Worm (Caenorhabditis elegans) whole organism, L3 larva: ENCODE measurements around the gene lips-12.

ENCODE experiments used
- R02D3.7 ChIP-seq: fragments of 150-350 bp; optimal IDR thresholded peaks from 2 replicates; lab custom pipeline; 2014; ENCODE audit warnings: missing biosample characterization, missing genetic modification characterization
- ZK546.5 ChIP-seq: sonication (generic microtip); optimal IDR thresholded peaks from 2 replicates; lab custom pipeline; 2017; ENCODE audit warnings: missing biosample characterization, missing genetic modification characterization
- aly-2 ChIP-seq: fragments of 150-350 bp; optimal IDR thresholded peaks from 2 replicates; lab custom pipeline; 2014; ENCODE audit warnings: missing biosample characterization, missing genetic modification characterization
- ama-1 ChIP-seq: fragments of 150-350 bp; optimal IDR thresholded peaks from 2 replicates; lab custom pipeline; 2018
- ceh-16 ChIP-seq: sonication (generic microtip); optimal IDR thresholded peaks from 2 replicates; lab custom pipeline; 2017; ENCODE audit warnings: missing biosample characterization, missing genetic modification characterization
- ceh-28 ChIP-seq: fragments of 150-350 bp; optimal IDR thresholded peaks from 2 replicates; lab custom pipeline; 2014; ENCODE audit warnings: missing biosample characterization, missing genetic modification reagents, missing genetic modification characterization
- ceh-82 ChIP-seq: fragments of 150-350 bp; optimal IDR thresholded peaks from 2 replicates; lab custom pipeline; 2014; ENCODE audit warnings: missing biosample characterization, missing genetic modification characterization
- daf-12 ChIP-seq: fragments of 150-350 bp; optimal IDR thresholded peaks from 2 replicates; lab custom pipeline; 2014; ENCODE audit warnings: missing biosample characterization, missing genetic modification reagents, missing genetic modification characterization
- egl-27 ChIP-seq: sonication (generic microtip); optimal IDR thresholded peaks from 4 replicates; lab custom pipeline; 2017; ENCODE audit warnings: missing biosample characterization, missing genetic modification reagents, missing genetic modification characterization
- elt-2 ChIP-seq: sonication (generic microtip); optimal IDR thresholded peaks from 2 replicates; lab custom pipeline; 2016; ENCODE audit warnings: missing genetic modification reagents, mild to moderate bottlenecking, missing genetic modification characterization, missing compliant biosample characterization
- eor-1 ChIP-seq, 2 experiments: fragments of 150-350 bp; optimal IDR thresholded peaks; 2 replicates each; lab custom pipeline; 2014 to 2018; ENCODE audit warnings: missing biosample characterization in 2 of 2, missing genetic modification characterization in 2 of 2
- fkh-10 ChIP-seq: sonication (generic microtip); optimal IDR thresholded peaks from 2 replicates; lab custom pipeline; 2017; ENCODE audit warnings: missing biosample characterization, missing genetic modification reagents, missing genetic modification characterization
- fkh-2 ChIP-seq: fragments of 150-350 bp; optimal IDR thresholded peaks from 2 replicates; lab custom pipeline; 2014; ENCODE audit warnings: missing biosample characterization, missing genetic modification reagents, missing genetic modification characterization
- jun-1 ChIP-seq: fragments of 150-350 bp; optimal IDR thresholded peaks from 2 replicates; lab custom pipeline; 2014; ENCODE audit warnings: missing biosample characterization, missing genetic modification reagents, missing genetic modification characterization
- lin-15B ChIP-seq: fragments of 150-350 bp; optimal IDR thresholded peaks from 2 replicates; lab custom pipeline; 2014; ENCODE audit warnings: missing biosample characterization, missing genetic modification characterization
- lin-39 ChIP-seq: fragments of 150-350 bp; optimal IDR thresholded peaks from 2 replicates; lab custom pipeline; 2018; ENCODE audit warnings: missing biosample characterization, missing genetic modification reagents, missing genetic modification characterization
- lsy-12 ChIP-seq: sonication (generic microtip); optimal IDR thresholded peaks from 2 replicates; lab custom pipeline; 2016; ENCODE audit warnings: mild to moderate bottlenecking, missing genetic modification characterization, missing compliant biosample characterization
- mml-1 ChIP-seq: fragments of 150-350 bp; sonication (generic microtip); optimal IDR thresholded peaks from 3 replicates; lab custom pipeline; 2014; ENCODE audit warnings: missing biosample characterization, missing genetic modification characterization
- nfya-1 ChIP-seq: sonication (generic microtip); optimal IDR thresholded peaks from 2 replicates; lab custom pipeline; 2017; ENCODE audit warnings: missing genetic modification characterization, mild to moderate bottlenecking, missing compliant biosample characterization, antibody characterized with exemption, moderate library complexity; ENCODE audit not compliant: insufficient read depth
- nhr-12 ChIP-seq: fragments of 150-350 bp; optimal IDR thresholded peaks from 2 replicates; lab custom pipeline; 2014; ENCODE audit warnings: missing biosample characterization, missing genetic modification characterization
- nhr-28 ChIP-seq: fragments of 150-350 bp; optimal IDR thresholded peaks from 2 replicates; lab custom pipeline; 2014; ENCODE audit warnings: missing biosample characterization, missing genetic modification characterization
- nhr-76 ChIP-seq: fragments of 150-350 bp; sonication (generic microtip); optimal IDR thresholded peaks from 5 replicates; lab custom pipeline; 2014; ENCODE audit warnings: missing biosample characterization, missing genetic modification characterization
- pha-4 ChIP-seq: fragments of 150-350 bp; optimal IDR thresholded peaks from 2 replicates; lab custom pipeline; 2014; ENCODE audit warnings: missing biosample characterization, missing genetic modification reagents, missing genetic modification characterization
- pqm-1 ChIP-seq: fragments of 150-350 bp; optimal IDR thresholded peaks from 2 replicates; lab custom pipeline; 2017; ENCODE audit warnings: missing biosample characterization, missing genetic modification characterization, inconsistent platforms
- skn-1 ChIP-seq: fragments of 150-350 bp; optimal IDR thresholded peaks from 2 replicates; lab custom pipeline; 2014; ENCODE audit warnings: missing biosample characterization, missing genetic modification characterization
- tbx-2 ChIP-seq: sonication (generic microtip); optimal IDR thresholded peaks from 2 replicates; lab custom pipeline; 2016; ENCODE audit warnings: mild to moderate bottlenecking, missing genetic modification characterization, missing compliant biosample characterization
- unc-62 ChIP-seq: fragments of 150-350 bp; sonication (generic microtip); optimal IDR thresholded peaks from 4 replicates; lab custom pipeline; 2014; ENCODE audit warnings: missing biosample characterization, missing genetic modification reagents, missing genetic modification characterization
- ztf-11 ChIP-seq: fragments of 150-350 bp; optimal IDR thresholded peaks from 2 replicates; lab custom pipeline; 2014; ENCODE audit warnings: missing biosample characterization, missing genetic modification characterization

lips-12 gene

ce11 chrII:1131821-1132220 lies 17.8 kb upstream of the lips-12 start:
- TF ChIP-seq tbx-2 (tag; lab: Kevin White, UChicago) (no peak), pha-4 (no peak)

DNA sequence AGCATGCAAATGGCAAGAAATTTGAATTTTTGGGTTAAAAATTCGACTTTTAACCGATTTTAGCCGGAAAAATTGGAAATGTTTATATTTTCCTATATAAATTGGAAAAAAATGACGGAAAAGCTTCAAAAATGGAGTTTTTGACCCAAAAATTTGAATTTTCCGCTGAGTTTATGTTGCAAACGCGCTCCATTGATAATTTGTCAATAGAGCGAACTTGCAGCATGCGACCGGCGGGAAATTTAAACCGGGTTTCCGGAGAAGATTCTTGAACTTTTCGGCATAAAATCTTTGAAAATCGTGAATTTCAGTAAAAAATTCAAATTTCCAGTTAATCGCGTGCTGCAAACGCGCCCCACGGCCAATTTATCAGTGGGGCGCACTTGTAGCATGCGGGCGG lies 17.3 kb upstream of the lips-12 start:
- TF ChIP-seq egl-27 (tag; lab: Kevin White, UChicago): no peak
- TF ChIP-seq lsy-12 (tag; lab: Kevin White, UChicago): no peak
- TF ChIP-seq ZK546.5: no peak
- TF ChIP-seq ztf-11 (tag; lab: Kevin White, UChicago): no peak
- no peak for TF ChIP-seq fkh-10 (GFP tag; lab: Kevin White, UChicago)
- no peak for TF ChIP-seq aly-2 (tag; lab: Kevin White, UChicago)
- TF ChIP-seq tbx-2 (tag; lab: Kevin White, UChicago): no peak
- TF ChIP-seq nhr-28: no peak
- no peak for TF ChIP-seq mml-1
- no peak for TF ChIP-seq nfya-1 (tag; lab: Kevin White, UChicago)
- TF ChIP-seq nhr-12 (tag; lab: Kevin White, UChicago): no peak
- TF ChIP-seq skn-1 (tag; lab: Kevin White, UChicago): no peak
- TF ChIP-seq R02D3.7 (tag; lab: Kevin White, UChicago): no peak

DNA sequence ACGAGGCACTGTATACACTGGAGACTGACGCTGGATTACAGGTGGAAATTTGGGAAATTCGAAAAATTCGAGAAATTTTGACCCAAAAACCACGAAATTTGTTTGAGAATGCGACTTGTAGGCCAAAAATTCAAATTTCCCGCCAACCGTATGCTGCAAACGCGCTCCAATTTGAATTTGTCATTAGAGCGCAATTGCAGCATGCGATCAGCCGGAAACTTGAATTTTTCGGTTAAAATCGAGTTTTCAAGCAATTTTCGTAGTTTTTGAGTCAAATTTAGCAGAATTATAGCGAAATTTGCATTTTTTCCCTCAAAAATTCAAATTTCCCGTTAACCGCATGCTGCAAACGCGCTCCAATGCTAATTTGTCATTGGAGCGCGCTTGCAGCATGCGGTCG lies 16.2 kb upstream of the lips-12 start:
- TF ChIP-seq elt-2 (tag; lab: Kevin White, UChicago): no peak
- TF ChIP-seq fkh-2 (tag; lab: Kevin White, UChicago): no peak
- TF ChIP-seq mml-1: no peak

ce11 chrII:1127676-1128075 lies 13.6 kb upstream of the lips-12 start, which contains the start of gene taf-6.1:
Gene taf-6.1, plus strand, starts transcription at chrII:1127976.
- TF ChIP-seq nfya-1 (tag; lab: Kevin White, UChicago) (no peak), lsy-12 (tag; lab: Kevin White, UChicago) (no peak), ama-1 (no peak)
- TF ChIP-seq, all 47 proteins: peak for 0

ce11 chrII:1126472-1126871 lies 12.4 kb upstream of the lips-12 start:
- TF ChIP-seq jun-1 (tag; lab: Kevin White, UChicago): no peak
- no peak for TF ChIP-seq unc-62
- no peak for TF ChIP-seq egl-27 (tag; lab: Kevin White, UChicago)
- no peak for TF ChIP-seq ceh-82 (tag; lab: Kevin White, UChicago)
- no peak for TF ChIP-seq pqm-1 (tag; lab: Kevin White, UChicago)
- TF ChIP-seq daf-12: no peak
- TF ChIP-seq, all 47 proteins: peak for 0

DNA sequence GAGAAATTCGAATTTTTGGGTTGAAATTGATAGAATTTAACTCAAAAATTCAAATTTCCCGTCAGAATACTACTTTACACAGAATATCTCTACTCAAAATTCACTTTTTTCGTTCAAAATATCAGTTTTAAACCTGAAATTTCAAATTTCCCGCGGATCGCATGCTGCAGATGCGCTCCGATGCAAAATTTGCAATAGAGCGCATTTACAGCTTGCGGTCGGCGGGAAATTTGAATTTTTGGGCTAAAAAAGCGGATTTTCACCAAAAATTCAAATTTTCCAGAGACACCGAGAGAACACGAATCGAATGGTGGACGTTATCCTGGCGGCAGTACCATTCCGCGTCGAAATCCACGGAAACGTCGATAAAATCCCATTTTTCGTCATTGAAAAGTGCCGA lies 10.7 kb upstream of the lips-12 start:
- TF ChIP-seq nhr-76 (tag; lab: Kevin White, UChicago) (no peak), elt-2 (tag; lab: Kevin White, UChicago) (no peak), mml-1 (no peak)

- no peak for TF ChIP-seq pha-4
- TF ChIP-seq lin-39 (tag; lab: Kevin White, UChicago): no peak
- TF ChIP-seq nhr-76 (tag; lab: Kevin White, UChicago): no peak
- TF ChIP-seq tbx-2 (tag; lab: Kevin White, UChicago): no peak
- TF ChIP-seq ama-1: no peak
- TF ChIP-seq ceh-16 (tag; lab: Kevin White, UChicago): no peak
- no peak for TF ChIP-seq ceh-28
- peak; percentile 17 for TF ChIP-seq lin-15B (tag; lab: Kevin White, UChicago)
- TF ChIP-seq eor-1 (tag; optimal IDR thresholded peaks at IDR 0.05; lab: Kevin White, UChicago): no peak
Measured at ce11 chrII:1123208-1123607, 9.2 kb upstream of the lips-12 start, which contains the start of the genes sut-1 and eri-3. Gene sut-1, minus strand, starts transcription at chrII:1123265. Gene eri-3, plus strand, starts transcription at chrII:1123534.
